Fruit fly (Drosophila melanogaster) whole organism, adult: ENCODE results near the gene Or2a.

ENCODE experiments used
- CG14711 ChIP-seq: fragments of 200-800 bp; sonication (Bioruptor generic); optimal IDR thresholded peaks from 2 replicates; lab custom pipeline; 2018; ENCODE audit warnings: missing biosample characterization, mild to moderate bottlenecking, missing genetic modification characterization, moderate library complexity
- CG1620 ChIP-seq: fragments of 200-800 bp; sonication (Bioruptor generic); optimal IDR thresholded peaks from 2 replicates; lab custom pipeline; 2016; ENCODE audit warnings: missing biosample characterization, missing genetic modification characterization
- CG33017 ChIP-seq: fragments of 200-800 bp; sonication (Bioruptor generic); optimal IDR thresholded peaks from 2 replicates; lab custom pipeline; 2018; ENCODE audit warnings: missing biosample characterization, mild to moderate bottlenecking, missing genetic modification characterization, moderate library complexity
- CG5204 ChIP-seq: fragments of 200-800 bp; sonication (Bioruptor generic); optimal IDR thresholded peaks from 2 replicates; lab custom pipeline; 2016; ENCODE audit warnings: missing biosample characterization, missing genetic modification characterization
- CG7045 ChIP-seq: fragments of 200-800 bp; sonication (Bioruptor generic); optimal IDR thresholded peaks from 2 replicates; lab custom pipeline; 2017; ENCODE audit warnings: missing biosample characterization, mild to moderate bottlenecking, missing genetic modification characterization
- CG7101 ChIP-seq: fragments of 200-800 bp; sonication (Bioruptor generic); optimal IDR thresholded peaks from 2 replicates; lab custom pipeline; 2018; ENCODE audit warnings: missing biosample characterization, mild to moderate bottlenecking, missing genetic modification characterization, moderate library complexity
- Crg-1 ChIP-seq: fragments of 200-800 bp; sonication (Bioruptor generic); optimal IDR thresholded peaks from 2 replicates; lab custom pipeline; 2016; ENCODE audit warnings: missing biosample characterization, missing genetic modification characterization
- cnc ChIP-seq, 2 experiments: fragments of >200 bp; optimal IDR thresholded peaks; 2 replicates each; lab custom pipeline; 2017
- pad ChIP-seq: fragments of 200-800 bp; sonication (Bioruptor generic); optimal IDR thresholded peaks from 3 replicates; lab custom pipeline; 2017; ENCODE audit warnings: missing biosample characterization, missing genetic modification characterization, mild to moderate bottlenecking, moderate library complexity, missing genetic modification reagents

DNA sequence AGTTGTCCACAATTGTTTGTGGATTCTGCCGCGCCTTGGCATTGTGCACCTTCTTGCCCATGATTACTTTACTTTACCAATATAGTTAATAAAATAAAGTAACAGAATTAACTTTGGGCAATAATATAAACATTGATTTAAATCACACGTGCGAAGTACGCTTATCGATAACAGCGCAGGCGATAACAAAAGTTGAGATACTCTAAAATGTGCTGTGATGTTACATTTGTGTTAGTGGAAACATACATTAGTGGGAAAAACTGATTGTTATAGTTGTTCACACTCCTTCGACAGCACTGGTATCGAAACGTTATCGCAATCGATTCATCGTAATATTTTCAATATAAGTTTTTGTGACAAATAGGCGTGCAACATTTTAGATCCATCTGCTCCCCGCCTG, 4.2 kb upstream of the Or2a start, which contains the start of gene kz:
- TF ChIP-seq CG7101 (tag; lab: Kevin White, UChicago) (no peak), CG7045 (GFP tag; lab: Kevin White, UChicago) (no peak), CG14711 (tag; lab: Kevin White, UChicago) (no peak), CG33017 (tag; lab: Kevin White, UChicago) (no peak), Crg-1 (GFP tag; lab: Kevin White, UChicago) (no peak), CG5204 (GFP tag; lab: Kevin White, UChicago) (no peak), pad (GFP tag; lab: Kevin White, UChicago) (no peak), cnc (optimal IDR thresholded peaks at IDR 0.05; lab: Kevin White, UChicago) (no peak), CG1620 (GFP tag; lab: Kevin White, UChicago) (no peak)
